Worm (Caenorhabditis elegans): ENCODE results near the gene fbxc-23.

Gene fbxc-23

ce11 chrII:13596505-13596977 is at the start of gene fbxc-23, which contains the start of gene csc-1:
fbxc-23 (minus strand) TSS chrII:13596555.
csc-1 (plus strand) TSS chrII:13596955.
- TF ChIP-seq efl-1 (optimal IDR thresholded peaks at IDR 0.05) (peak; percentile 93 to 96), efl-1 (GFP tag; optimal IDR thresholded peaks at IDR 0.05 in 1 of 2) (peak; percentile 95 to 99), snu-23 (GFP tag; optimal IDR thresholded peaks at IDR 0.05) (peak; percentile 73), elt-3 (tag; optimal IDR thresholded peaks at IDR 0.05) (peak in 1 of 6 experiments; percentile 67), sox-4 (tag; optimal IDR thresholded peaks at IDR 0.05) (no peak), fos-1 (tag; optimal IDR thresholded peaks at IDR 0.05) (no peak), skn-1 (tag; optimal IDR thresholded peaks at IDR 0.05) (no peak), isw-1 (GFP tag; IDR thresholded peaks at IDR 0.05) (no peak; the same call in 1 of the 2 replicates), lin-15B (tag; optimal IDR thresholded peaks at IDR 0.05) (no peak), aly-2 (tag; optimal IDR thresholded peaks at IDR 0.05) (no peak), nhr-77 (tag; optimal IDR thresholded peaks at IDR 0.05) (peak; percentile 21), zip-4 (GFP tag; optimal IDR thresholded peaks at IDR 0.05) (no peak), lin-13 (GFP tag; optimal IDR thresholded peaks at IDR 0.05) (no peak), ztf-4 (tag; optimal IDR thresholded peaks at IDR 0.05) (no peak), pqm-1 (tag; optimal IDR thresholded peaks at IDR 0.05) (no peak), snpc-4 (tag; optimal IDR thresholded peaks at IDR 0.05) (peak; percentile 60), ama-1 (optimal IDR thresholded peaks at IDR 0.05) (no peak), pax-3 (tag; optimal IDR thresholded peaks at IDR 0.05) (no peak), nhr-237 (tag; optimal IDR thresholded peaks at IDR 0.05) (no peak), ces-1 (GFP tag; optimal IDR thresholded peaks at IDR 0.05) (no peak), lir-3 (tag; optimal IDR thresholded peaks at IDR 0.05; ENCODE audit: poor library complexity) (no peak), nhr-20 (tag; optimal IDR thresholded peaks at IDR 0.05) (peak; percentile 60), fkh-8 (tag; optimal IDR thresholded peaks at IDR 0.05) (peak; percentile 25), sptf-1 (tag; optimal IDR thresholded peaks at IDR 0.05) (no peak), nhr-28 (tag; optimal IDR thresholded peaks at IDR 0.05) (no peak), nhr-90 (tag; optimal IDR thresholded peaks at IDR 0.05; ENCODE audit: poor library complexity) (no peak), tbx-2 (tag; optimal IDR thresholded peaks at IDR 0.05) (peak; percentile 45), ets-5 (GFP tag; IDR thresholded peaks at IDR 0.05) (no peak), blmp-1 (tag; optimal IDR thresholded peaks at IDR 0.05) (peak; percentile 76), egl-13 (tag; optimal IDR thresholded peaks at IDR 0.05) (no peak), ceh-88 (GFP tag; IDR thresholded peaks at IDR 0.05) (no peak), nhr-76 (tag; optimal IDR thresholded peaks at IDR 0.05) (no peak), Y116A8C.19 (tag; optimal IDR thresholded peaks at IDR 0.05; ENCODE audit: borderline replicate concordance) (no peak), nhr-19 (GFP tag; conservative IDR thresholded peaks at IDR 0.05) (peak; percentile 48), nhr-11 (tag; optimal IDR thresholded peaks at IDR 0.05) (no peak), ceh-90 (tag; optimal IDR thresholded peaks at IDR 0.05) (no peak), zag-1 (tag; optimal IDR thresholded peaks at IDR 0.05) (no peak), dpl-1 (GFP tag; optimal IDR thresholded peaks at IDR 0.05) (peak; percentile 91 to 96 (median 93)), ceh-82 (tag; optimal IDR thresholded peaks at IDR 0.05) (peak; percentile 20 to 42 (median 28)), unc-130 (tag; optimal IDR thresholded peaks at IDR 0.05) (peak; percentile 52), mdl-1 (tag; optimal IDR thresholded peaks at IDR 0.05) (peak in 1 of 2 experiments; percentile 41), mef-2 (tag; optimal IDR thresholded peaks at IDR 0.05) (no peak), vab-15 (tag; optimal IDR thresholded peaks at IDR 0.05) (no peak), lsy-2 (tag; optimal IDR thresholded peaks at IDR 0.05) (peak; percentile 97 to 99), mab-9 (GFP tag; IDR thresholded peaks at IDR 0.05) (no peak), lin-35 (GFP tag; optimal IDR thresholded peaks at IDR 0.05) (peak; percentile 89 to 95), unc-86 (tag; optimal IDR thresholded peaks at IDR 0.05) (no peak), nhr-47 (tag; optimal IDR thresholded peaks at IDR 0.05) (peak; percentile 51), unc-62 (GFP tag; optimal IDR thresholded peaks at IDR 0.05) (no peak), nhr-71 (tag; optimal IDR thresholded peaks at IDR 0.05) (peak; percentile 61), efl-3 (GFP tag; optimal IDR thresholded peaks at IDR 0.05) (no peak), F16B12.6 (tag; optimal IDR thresholded peaks at IDR 0.05) (peak; percentile 92), elt-2 (tag; optimal IDR thresholded peaks at IDR 0.05) (no peak), ceh-63 (GFP tag; optimal IDR thresholded peaks at IDR 0.05) (no peak)

Measured in whole organism, L1 larva.